Worm (Caenorhabditis elegans): Measurements from ENCODE around the gene math-38.

DNA sequence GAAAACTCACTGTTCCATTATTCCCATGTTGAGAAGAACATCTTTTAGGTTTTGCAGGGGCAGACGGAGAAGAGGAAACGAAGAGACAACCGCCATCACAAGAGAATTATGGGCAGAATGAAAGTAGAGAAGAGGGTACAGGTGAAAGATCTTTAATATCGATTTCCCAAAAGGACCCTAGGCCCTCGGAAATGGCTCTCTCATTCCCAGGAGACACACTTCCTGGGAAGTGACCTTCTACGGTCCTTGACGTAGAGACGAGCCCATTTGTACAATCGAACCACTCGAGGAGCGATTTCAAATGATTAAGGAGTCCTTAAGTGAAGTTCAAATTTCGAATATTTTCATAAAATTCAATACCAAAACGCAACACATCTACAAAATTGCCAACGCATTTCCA is 8.8 kb downstream of the math-38 start, which contains the start of gene fbxb-46:
- TF ChIP-seq ceh-36 (tag; optimal IDR thresholded peaks at IDR 0.05) (no peak), ama-1 (optimal IDR thresholded peaks at IDR 0.05) (no peak), ets-7 (tag; optimal IDR thresholded peaks at IDR 0.05) (no peak), hmbx-1 (tag; optimal IDR thresholded peaks at IDR 0.05) (no peak), scrt-1 (GFP tag; IDR thresholded peaks at IDR 0.05) (no peak), flt-1 (GFP tag; IDR thresholded peaks at IDR 0.05) (no peak), F13C5.2 (tag; optimal IDR thresholded peaks at IDR 0.05) (no peak), hmg-4 (GFP tag; optimal IDR thresholded peaks at IDR 0.05) (no peak), tra-4 (tag; optimal IDR thresholded peaks at IDR 0.05) (no peak)

All from whole organism, early embryonic.